Fruit fly (Drosophila melanogaster): Measurements from ENCODE around the gene CG34012.

CG34012 gene

dm6 chr3L:11123088-11123487 is 13.8 kb upstream of the CG34012 start, which contains the start of the genes Ufd1 and NaPi-III (continued):
- no peak for TF ChIP-seq disco-r (GFP tag; optimal IDR thresholded peaks at IDR 0.05)
- peak; percentile 67 for TF ChIP-seq Doc3 (GFP tag; IDR thresholded peaks at IDR 0.05; ENCODE audit: partially characterized antibody)
- TF ChIP-seq Mrtf (GFP tag; IDR thresholded peaks at IDR 0.05): no peak
- no peak for TF ChIP-seq CG15696 (tag; optimal IDR thresholded peaks at IDR 0.05)
- no peak for TF ChIP-seq exex (tag; optimal IDR thresholded peaks at IDR 0.05)
- TF ChIP-seq Lpt (GFP tag; optimal IDR thresholded peaks at IDR 0.05): no peak
- TF ChIP-seq fd3F (GFP tag; optimal IDR thresholded peaks at IDR 0.05): no peak
- TF ChIP-seq Usf (GFP tag; optimal IDR thresholded peaks at IDR 0.05): no peak
- peak; percentile 89 for TF ChIP-seq CG12659 (GFP tag; optimal IDR thresholded peaks at IDR 0.05)
- TF ChIP-seq CG8924 (tag; optimal IDR thresholded peaks at IDR 0.05): peak; percentile 47
- peak; percentile 73; the same call in 1 of the 2 replicates for TF ChIP-seq sna (GFP tag; IDR thresholded peaks at IDR 0.05; ENCODE audit: partially characterized antibody)
- TF ChIP-seq dmrt99B (tag; optimal IDR thresholded peaks at IDR 0.05): no peak
- no peak for TF ChIP-seq Sry-β (GFP tag; optimal IDR thresholded peaks at IDR 0.05)
- TF ChIP-seq CG2712 (tag; optimal IDR thresholded peaks at IDR 0.05): peak; percentile 56
- TF ChIP-seq twi (tag; optimal IDR thresholded peaks at IDR 0.05): no peak
- no peak for TF ChIP-seq grn (GFP tag; optimal IDR thresholded peaks at IDR 0.05)
- TF ChIP-seq CG14667 (GFP tag; IDR thresholded peaks at IDR 0.05): no peak
- TF ChIP-seq MTF-1 (GFP tag; optimal IDR thresholded peaks at IDR 0.05; ENCODE audit: borderline replicate concordance): no peak
- peak; percentile 20 for TF ChIP-seq dmrt11E (tag; optimal IDR thresholded peaks at IDR 0.05)
- TF ChIP-seq ranshi (GFP tag; IDR thresholded peaks at IDR 0.05): peak; percentile 45; the same call in 1 of the 2 replicates
- peak; percentile 92 for TF ChIP-seq CG17186 (GFP tag; optimal IDR thresholded peaks at IDR 0.05)
- TF ChIP-seq gcm2 (GFP tag; optimal IDR thresholded peaks at IDR 0.05): no peak
- no peak for TF ChIP-seq CG7271 (tag; optimal IDR thresholded peaks at IDR 0.05)
- TF ChIP-seq dpn (GFP tag; optimal IDR thresholded peaks at IDR 0.05): peak; percentile 46 to 62
- TF ChIP-seq CG1792 (GFP tag; optimal IDR thresholded peaks at IDR 0.05): no peak
- no peak for TF ChIP-seq eve (GFP tag; optimal IDR thresholded peaks at IDR 0.05)
- no peak for TF ChIP-seq CG3281 (GFP tag; optimal IDR thresholded peaks at IDR 0.05)
- peak; percentile 57 for TF ChIP-seq CG17359 (tag; optimal IDR thresholded peaks at IDR 0.05)
- no peak for TF ChIP-seq CG12071 (GFP tag; optimal IDR thresholded peaks at IDR 0.05)
- peak; percentile 71 for TF ChIP-seq eyg (GFP tag; optimal IDR thresholded peaks at IDR 0.05)
- TF ChIP-seq ewg (GFP tag; optimal IDR thresholded peaks at IDR 0.05): peak; percentile 79
- no peak for TF ChIP-seq scrt (GFP tag; optimal IDR thresholded peaks at IDR 0.05)
- no peak for TF ChIP-seq ham (GFP tag; IDR thresholded peaks at IDR 0.05)
- TF ChIP-seq HmgZ (tag; optimal IDR thresholded peaks at IDR 0.05): peak; percentile 91
- peak; percentile 85 for TF ChIP-seq sens (GFP tag)
- TF ChIP-seq HLH54F (GFP tag; optimal IDR thresholded peaks at IDR 0.05): peak; percentile 43
- peak; percentile 53 for TF ChIP-seq CG2129 (GFP tag; IDR thresholded peaks at IDR 0.05; ENCODE audit: partially characterized antibody)
- no peak for TF ChIP-seq CG2875 (GFP tag; optimal IDR thresholded peaks at IDR 0.05)
- TF ChIP-seq croc (GFP tag; conservative IDR thresholded peaks at IDR 0.05): no peak
- TF ChIP-seq pfk (GFP tag; optimal IDR thresholded peaks at IDR 0.05): no peak
- no peak for TF ChIP-seq Ravus (GFP tag; IDR thresholded peaks at IDR 0.05)
- 0 out of 2 replicates have a peak, but pooled peaks have one; percentile 5 for TF ChIP-seq H2.0 (GFP tag; IDR thresholded peaks at IDR 0.05)
- 0 out of 2 replicates have a peak, but pooled peaks have one; percentile 16 for TF ChIP-seq Atf6 (GFP tag; IDR thresholded peaks at IDR 0.05)
- TF ChIP-seq CG13296 (GFP tag; optimal IDR thresholded peaks at IDR 0.05): no peak
- no peak for TF ChIP-seq CG3726 (GFP tag; IDR thresholded peaks at IDR 0.05)
- no peak for TF ChIP-seq dati (GFP tag; IDR thresholded peaks at IDR 0.05)
- no peak for TF ChIP-seq Spps (tag; optimal IDR thresholded peaks at IDR 0.05)
- peak; percentile 68 for TF ChIP-seq CG7963 (GFP tag; IDR thresholded peaks at IDR 0.05; ENCODE audit: partially characterized antibody)
- TF ChIP-seq lola (GFP tag; optimal IDR thresholded peaks at IDR 0.05): no peak
- peak; percentile 94 for TF ChIP-seq CG13287 (GFP tag; IDR thresholded peaks at IDR 0.05; ENCODE audit: partially characterized antibody)
